Fruit fly (Drosophila melanogaster) S2 (cell line): ENCODE results near the gene CG44428.

ENCODE experiments used
- CG8478 ChIP-seq: fragments of >200 bp; optimal IDR thresholded peaks from 2 replicates; lab custom pipeline; 2018
- CTCF ChIP-seq, 2 experiments: fragments of >200 bp; optimal IDR thresholded peaks; 2 replicates each; lab custom pipeline; 2018

Gene CG44428

DNA sequence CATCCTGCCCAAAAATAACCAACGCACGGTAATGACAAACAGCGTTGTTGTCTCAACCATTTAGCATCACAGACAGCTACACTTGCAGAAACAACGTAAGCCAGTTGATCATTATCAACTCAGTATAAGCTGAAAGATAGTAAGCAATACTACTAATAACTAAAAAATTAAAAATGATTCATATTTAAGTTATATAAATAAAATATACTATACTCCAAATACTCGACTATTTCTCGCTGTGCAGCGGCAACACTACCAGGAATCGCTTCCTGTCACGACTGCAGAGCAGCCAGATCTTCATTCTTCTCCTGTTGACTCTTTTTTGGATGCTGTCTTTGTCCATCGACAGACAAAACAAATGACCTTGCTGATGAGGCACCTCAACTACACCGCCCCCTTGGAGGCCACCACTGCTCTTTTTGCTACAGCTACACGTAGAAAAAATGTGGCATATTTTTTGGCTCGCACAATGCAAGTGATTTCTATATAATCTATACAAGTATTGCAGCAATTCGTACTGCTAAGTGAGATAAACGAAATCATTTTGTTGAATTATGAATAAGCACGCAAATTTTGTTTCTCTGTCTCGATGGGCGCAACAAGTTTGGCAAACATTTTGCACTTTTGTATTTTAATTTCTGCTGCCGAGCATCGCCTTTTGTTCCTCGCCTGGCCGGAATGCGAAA, 11.0 kb upstream of the CG44428 start:
- TF ChIP-seq CTCF (optimal IDR thresholded peaks at IDR 0.05; lab: Kevin White, UChicago): no peak
- TF ChIP-seq CG8478 (lab: Kevin White, UChicago): no peak

DNA sequence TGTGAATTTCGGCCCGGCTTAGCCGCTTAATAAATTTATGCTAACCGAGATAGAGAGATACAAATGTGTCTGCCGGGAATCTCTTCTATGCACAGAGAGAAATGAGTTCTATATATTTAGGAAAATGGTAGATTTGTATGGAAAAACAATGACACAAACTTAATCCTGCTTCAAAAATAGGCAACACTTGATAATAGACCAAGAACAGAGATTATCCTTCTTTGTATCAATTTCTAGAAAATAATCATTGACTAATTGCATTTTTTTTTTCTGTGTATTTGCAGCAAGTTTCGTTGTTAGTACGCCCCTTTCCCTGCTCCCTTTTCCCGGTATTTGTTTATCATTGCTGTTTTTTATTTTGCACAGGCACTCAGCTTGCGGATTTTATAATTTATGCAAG, 9.4 kb upstream of the CG44428 start:
- TF ChIP-seq CG8478 (lab: Kevin White, UChicago) (no peak), CTCF (optimal IDR thresholded peaks at IDR 0.05; lab: Kevin White, UChicago) (no peak)

DNA sequence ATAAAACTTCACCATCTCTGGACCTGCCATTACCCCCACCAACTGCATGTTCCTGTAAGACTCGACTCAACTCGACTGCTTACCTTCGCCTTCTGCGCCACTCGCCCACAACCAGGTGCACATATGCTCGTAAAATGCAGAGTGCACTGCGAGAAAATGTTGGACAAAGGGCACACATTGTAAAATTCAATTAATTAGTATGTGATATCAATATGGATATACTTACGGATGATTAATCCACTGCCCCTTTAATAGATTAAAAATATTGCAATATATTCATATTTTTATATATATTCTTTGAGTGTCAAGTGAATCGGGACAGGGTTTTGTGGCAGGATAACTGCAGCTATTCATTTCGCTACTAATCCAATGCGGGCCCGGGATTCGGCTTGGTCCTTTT, 6.7 kb upstream of the CG44428 start:
- no peak for TF ChIP-seq CG8478 (lab: Kevin White, UChicago)
- no peak for TF ChIP-seq CTCF (optimal IDR thresholded peaks at IDR 0.05; lab: Kevin White, UChicago)

DNA sequence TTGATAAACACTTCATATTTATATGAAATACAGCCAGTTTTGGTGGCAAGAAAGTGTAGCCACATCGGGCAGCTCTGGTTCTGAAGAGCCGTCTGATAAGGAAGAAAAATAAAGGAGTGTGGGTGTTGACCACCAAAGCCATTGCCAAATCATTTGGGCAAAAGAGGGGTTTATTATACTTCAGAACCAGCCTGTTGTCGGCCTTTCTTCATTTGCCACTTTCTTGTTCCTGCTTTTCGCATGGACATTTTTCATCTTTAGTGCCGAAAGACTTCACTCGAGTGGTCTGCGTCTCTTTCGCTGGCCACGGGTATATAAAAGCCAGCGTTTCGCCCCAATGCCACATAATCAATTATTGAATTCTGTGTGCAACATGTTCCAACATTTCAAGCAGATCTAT, 4.1 kb upstream of the CG44428 start, which contains the start of gene CG15756:
CG15756 (plus strand) TSS at position 301 of the 400 bp plus-strand sequence.
- TF ChIP-seq CTCF (optimal IDR thresholded peaks at IDR 0.05; lab: Kevin White, UChicago) (no peak), CG8478 (lab: Kevin White, UChicago) (no peak)

DNA sequence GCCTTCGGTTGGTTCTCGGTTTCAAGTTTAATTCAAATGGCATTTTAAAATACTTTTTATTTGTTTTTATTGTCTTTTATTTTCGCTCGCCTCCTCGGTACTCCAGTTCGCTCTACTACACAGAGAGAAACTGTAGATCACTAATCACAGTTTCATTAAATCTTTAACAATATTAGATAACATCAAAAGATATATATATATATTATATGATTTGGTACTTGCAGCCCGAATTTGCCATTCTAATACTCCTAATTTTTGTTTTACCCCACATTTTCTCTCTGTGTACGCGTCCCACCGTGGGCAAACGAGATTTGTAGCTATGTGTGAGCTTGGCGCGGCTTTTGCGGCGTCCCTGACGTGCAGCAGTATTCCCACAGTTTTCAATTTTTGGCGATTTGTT, 376 bp downstream of the CG44428 start:
- no peak for TF ChIP-seq CTCF (optimal IDR thresholded peaks at IDR 0.05; lab: Kevin White, UChicago)
- TF ChIP-seq CG8478 (lab: Kevin White, UChicago): no peak

DNA sequence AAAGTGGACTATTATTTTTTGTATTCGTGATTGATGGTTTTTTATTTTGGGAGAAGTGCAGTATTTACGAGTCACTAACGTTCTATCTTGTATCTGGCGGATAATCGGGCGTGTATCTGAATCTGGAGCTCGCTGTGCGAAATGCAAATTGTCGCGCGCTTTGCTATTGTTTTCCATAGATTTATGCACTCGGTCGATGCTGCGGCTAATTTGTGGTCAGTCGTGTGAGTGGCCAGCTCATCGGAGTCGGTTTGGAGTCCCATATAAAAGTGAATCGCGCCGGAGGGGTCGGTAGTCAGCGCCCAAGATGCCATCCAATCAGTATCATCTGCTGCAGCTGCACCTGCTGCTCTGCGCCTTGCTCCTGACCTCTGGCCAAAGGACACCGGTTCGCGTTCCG, 2.3 kb downstream of the CG44428 start, which contains the start of gene CG15754:
CG15754 (plus strand) TSS at position 301 of the 400 bp plus-strand sequence.
- TF ChIP-seq CG8478 (lab: Kevin White, UChicago) (no peak), CTCF (optimal IDR thresholded peaks at IDR 0.05; lab: Kevin White, UChicago) (no peak)
